Fruit fly (Drosophila melanogaster) whole organism, wandering third instar larva: ENCODE data around the gene CG17376.

Experiments used
- Abd-B ChIP-seq: fragments of >200 bp; optimal IDR thresholded peaks from 2 replicates; lab custom pipeline; 2017; ENCODE audit warnings: missing biosample characterization, missing genetic modification characterization
- Hr78 ChIP-seq: fragments of >200 bp; optimal IDR thresholded peaks from 2 replicates; lab custom pipeline; 2017; ENCODE audit warnings: missing biosample characterization, missing genetic modification characterization
- Mio ChIP-seq: sonication (Bioruptor generic); optimal IDR thresholded peaks from 2 replicates; lab custom pipeline; 2016; ENCODE audit warnings: missing biosample characterization, missing genetic modification characterization
- OdsH ChIP-seq: fragments of 200-800 bp; sonication (Bioruptor generic); optimal IDR thresholded peaks from 2 replicates; lab custom pipeline; 2016; ENCODE audit warnings: missing biosample characterization, mild to moderate bottlenecking, missing genetic modification characterization
- dmrt93B ChIP-seq: fragments of 200-800 bp; sonication (Bioruptor generic); optimal IDR thresholded peaks from 2 replicates; lab custom pipeline; 2018; ENCODE audit warnings: missing biosample characterization, mild to moderate bottlenecking, missing genetic modification characterization
- dsf ChIP-seq: sonication (Bioruptor generic); optimal IDR thresholded peaks from 2 replicates; lab custom pipeline; 2016; ENCODE audit warnings: missing biosample characterization, missing genetic modification characterization, borderline replicate concordance
- fru ChIP-seq: fragments of 200-800 bp; sonication (Bioruptor generic); optimal IDR thresholded peaks from 3 replicates; lab custom pipeline; 2016; ENCODE audit warnings: missing biosample characterization, mild to moderate bottlenecking, missing genetic modification characterization
- sage ChIP-seq: fragments of 200-800 bp; sonication (Bioruptor generic); optimal IDR thresholded peaks from 2 replicates; lab custom pipeline; 2016; ENCODE audit warnings: missing biosample characterization, mild to moderate bottlenecking, missing genetic modification characterization

DNA sequence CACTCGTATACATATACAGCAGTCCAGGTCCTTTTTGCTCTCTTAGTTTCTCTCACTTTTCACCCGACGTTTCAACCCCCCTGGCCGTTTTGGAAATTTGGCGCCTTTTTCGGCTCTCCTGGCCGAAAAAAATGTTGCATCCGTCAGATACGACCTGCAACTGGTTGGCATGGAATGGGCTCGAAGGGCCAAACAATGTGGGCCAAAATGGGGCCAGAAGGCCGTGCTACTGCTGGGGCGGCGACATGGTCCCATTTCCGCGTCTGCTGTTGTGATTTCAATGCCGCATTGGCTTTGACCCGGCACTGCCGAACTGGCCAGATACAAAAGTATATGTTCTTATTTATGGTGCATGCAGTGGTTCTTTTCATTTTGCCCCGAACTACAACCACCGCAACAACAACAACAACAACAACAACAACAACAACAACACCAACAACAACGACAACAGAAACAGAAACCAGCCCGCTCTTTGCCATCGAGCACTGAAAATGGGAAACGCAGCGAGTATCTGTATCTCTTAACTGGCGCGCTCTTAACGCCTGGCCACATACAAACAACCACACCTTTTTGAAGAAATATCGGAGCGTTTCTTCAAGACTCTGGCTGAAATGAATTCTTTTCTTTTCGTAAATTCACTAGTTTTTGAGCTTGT lies 6.8 kb downstream of the CG17376 start:
- no peak for TF ChIP-seq sage
- no peak for TF ChIP-seq Hr78
- TF ChIP-seq fru (GFP tag; lab: Kevin White, UChicago), result no peak
- no peak for TF ChIP-seq dmrt93B (GFP tag; lab: Kevin White, UChicago)
- no peak for TF ChIP-seq Abd-B
- TF ChIP-seq Mio (GFP tag; lab: Kevin White, UChicago), result no peak
- no peak for TF ChIP-seq OdsH (GFP tag; lab: Kevin White, UChicago)
- no peak for TF ChIP-seq dsf (GFP tag; lab: Kevin White, UChicago)
